Worm (Caenorhabditis elegans): ENCODE data around the gene oac-29.

ce11 chrV:8660475-8660874 lies 25.0 kb upstream of the oac-29 start:
- TF ChIP-seq pha-4 (tag; optimal IDR thresholded peaks at IDR 0.05) (no peak), ceh-34 (tag; optimal IDR thresholded peaks at IDR 0.05) (no peak), ceh-22 (tag; optimal IDR thresholded peaks at IDR 0.05) (no peak), unc-55 (GFP tag; optimal IDR thresholded peaks at IDR 0.05) (no peak), zip-5 (tag; optimal IDR thresholded peaks at IDR 0.05) (no peak), hlh-15 (tag; optimal IDR thresholded peaks at IDR 0.05) (no peak)
